Worm (Caenorhabditis elegans) whole organism, young adult: ENCODE data around the gene mif-4.
A peak's percentile ranks its signal among the peaks of the same experiment; 100 is the strongest.

Experiments used
- B0336.3 ChIP-seq: fragments of 200-800 bp; sonication (Bioruptor generic); IDR thresholded peaks from 2 replicates; pipeline ENCODE4 v1.3.6; 2022; ENCODE audit warnings: missing genetic modification characterization, missing compliant biosample characterization
- D2030.7 ChIP-seq: fragments of 200-800 bp; sonication (Bioruptor generic); IDR thresholded peaks from 2 replicates; pipeline ENCODE4 v1.3.6; 2022; ENCODE audit warnings: missing genetic modification reagents, missing genetic modification characterization, missing compliant biosample characterization
- F22D6.2 ChIP-seq: sonication (generic microtip); optimal IDR thresholded peaks from 2 replicates; lab custom pipeline; 2016; ENCODE audit warnings: mild to moderate bottlenecking, missing genetic modification characterization, missing compliant biosample characterization
- F23B12.7 ChIP-seq: sonication (generic microtip); optimal IDR thresholded peaks from 2 replicates; lab custom pipeline; 2017; ENCODE audit warnings: missing genetic modification characterization, mild to moderate bottlenecking, missing compliant biosample characterization, antibody characterized with exemption, moderate library complexity; ENCODE audit not compliant: insufficient read depth
- F37B4.10 ChIP-seq: fragments of 200-800 bp; sonication (Bioruptor generic); IDR thresholded peaks from 2 replicates; pipeline ENCODE4 v1.3.6; 2022; ENCODE audit warnings: missing genetic modification characterization, missing compliant biosample characterization
- F39B2.1 ChIP-seq: fragments of 200-800 bp; sonication (Bioruptor generic); IDR thresholded peaks from 2 replicates; pipeline ENCODE4 v1.3.6; 2022; ENCODE audit warnings: missing genetic modification reagents, missing genetic modification characterization, missing compliant biosample characterization
- F49E8.2 ChIP-seq: sonication (generic microtip); optimal IDR thresholded peaks from 3 replicates; lab custom pipeline; 2017; ENCODE audit warnings: missing genetic modification characterization, mild to moderate bottlenecking, missing compliant biosample characterization, antibody characterized with exemption, moderate library complexity; ENCODE audit not compliant: insufficient read depth
- F52B5.7 ChIP-seq: sonication (generic microtip); optimal IDR thresholded peaks from 2 replicates; lab custom pipeline; 2016; ENCODE audit warnings: mild to moderate bottlenecking, missing genetic modification characterization, missing compliant biosample characterization
- F57A8.1 ChIP-seq: fragments of 200-800 bp; sonication (Bioruptor generic); optimal IDR thresholded peaks from 2 replicates; lab custom pipeline; 2018; ENCODE audit warnings: mild to moderate bottlenecking, missing genetic modification characterization, moderate library complexity, missing compliant biosample characterization
- K12H6.12 ChIP-seq: fragments of 200-800 bp; sonication (Bioruptor generic); optimal IDR thresholded peaks from 2 replicates; lab custom pipeline; 2018; ENCODE audit warnings: mild to moderate bottlenecking, missing genetic modification characterization, missing compliant biosample characterization
- Y53F4B.3 ChIP-seq: fragments of 200-800 bp; sonication (Bioruptor generic); IDR thresholded peaks from 2 replicates; pipeline ENCODE4 v1.3.6; 2022; ENCODE audit warnings: missing genetic modification reagents, missing genetic modification characterization, missing compliant biosample characterization
- Y95B8A.8 ChIP-seq: fragments of 200-800 bp; sonication (Bioruptor generic); IDR thresholded peaks from 2 replicates; pipeline ENCODE4 v1.3.6; 2022; ENCODE audit warnings: missing genetic modification reagents, missing genetic modification characterization, missing compliant biosample characterization
- ZK185.1 ChIP-seq: sonication (generic microtip); optimal IDR thresholded peaks from 2 replicates; lab custom pipeline; 2016; ENCODE audit warnings: mild to moderate bottlenecking, missing genetic modification characterization, missing compliant biosample characterization; ENCODE audit not compliant: poor library complexity, severe bottlenecking
- atf-7 ChIP-seq: sonication (generic microtip); optimal IDR thresholded peaks from 2 replicates; lab custom pipeline; 2017; ENCODE audit warnings: mild to moderate bottlenecking, missing genetic modification characterization, missing compliant biosample characterization
- athp-1 ChIP-seq: sonication (generic microtip); optimal IDR thresholded peaks from 2 replicates; lab custom pipeline; 2017; ENCODE audit warnings: mild to moderate bottlenecking, missing genetic modification characterization, missing compliant biosample characterization
- ceh-91 ChIP-seq: fragments of 200-800 bp; sonication (Bioruptor generic); IDR thresholded peaks from 2 replicates; pipeline ENCODE4 v1.3.6; 2022; ENCODE audit warnings: missing genetic modification reagents, missing genetic modification characterization, missing compliant biosample characterization
- chd-7 ChIP-seq: sonication (generic microtip); optimal IDR thresholded peaks from 2 replicates; lab custom pipeline; 2016; ENCODE audit warnings: mild to moderate bottlenecking, missing genetic modification characterization, moderate library complexity, missing compliant biosample characterization
- die-1 ChIP-seq: sonication (generic microtip); optimal IDR thresholded peaks from 2 replicates; lab custom pipeline; 2016; ENCODE audit warnings: missing genotype, mild to moderate bottlenecking, missing genetic modification characterization, missing compliant biosample characterization
- dpl-1 ChIP-seq: fragments of 150-350 bp; optimal IDR thresholded peaks from 2 replicates; lab custom pipeline; 2014; ENCODE audit warnings: missing biosample characterization, missing genetic modification reagents, missing genetic modification characterization
- egrh-3 ChIP-seq: fragments of 200-800 bp; sonication (Bioruptor generic); IDR thresholded peaks from 2 replicates; pipeline ENCODE4 v1.3.6; 2022; ENCODE audit warnings: missing genetic modification reagents, missing genetic modification characterization, missing compliant biosample characterization
- hmg-1.2 ChIP-seq: fragments of 200-800 bp; sonication (Bioruptor generic); IDR thresholded peaks from 2 replicates; pipeline ENCODE4 v1.3.6; 2022; ENCODE audit warnings: missing genetic modification reagents, missing genetic modification characterization, missing compliant biosample characterization
- let-526 ChIP-seq: fragments of 200-800 bp; sonication (Bioruptor generic); IDR thresholded peaks from 2 replicates; pipeline ENCODE4 v1.3.6; 2022; ENCODE audit warnings: missing genetic modification reagents, missing genetic modification characterization, missing compliant biosample characterization
- let-607 ChIP-seq, 2 experiments: fragments of 200-800 bp in 1 of 2; sonication (Bioruptor generic) in 1 of 2; sonication (generic microtip) in 1 of 2; optimal IDR thresholded peaks; 2 replicates each; lab custom pipeline; 2016 to 2018; ENCODE audit warnings: mild to moderate bottlenecking in 2 of 2, missing compliant biosample characterization in 2 of 2, missing genetic modification characterization in 2 of 2, moderate library complexity in 2 of 2, missing genotype in 1 of 2
- lin-35 ChIP-seq, 3 experiments: fragments of 150-350 bp in 2 of 3; sonication (generic microtip) in 1 of 3; optimal IDR thresholded peaks; 2 replicates each; lab custom pipeline; 2014 to 2018; ENCODE audit warnings: missing biosample characterization in 3 of 3, missing genetic modification characterization in 3 of 3, missing genetic modification reagents in 3 of 3
- madf-10 ChIP-seq: sonication (generic microtip); optimal IDR thresholded peaks from 2 replicates; lab custom pipeline; 2016; ENCODE audit warnings: mild to moderate bottlenecking, missing genetic modification characterization, missing compliant biosample characterization
- madf-3 ChIP-seq: fragments of 200-800 bp; sonication (Bioruptor generic); IDR thresholded peaks from 2 replicates; pipeline ENCODE4 v1.3.6; 2022; ENCODE audit warnings: missing genetic modification reagents, missing genetic modification characterization, missing compliant biosample characterization
- mel-28 ChIP-seq: sonication (generic microtip); optimal IDR thresholded peaks from 2 replicates; lab custom pipeline; 2016; ENCODE audit warnings: borderline replicate concordance, mild to moderate bottlenecking, missing genetic modification characterization, missing compliant biosample characterization
- nfya-1 ChIP-seq: sonication (generic microtip); optimal IDR thresholded peaks from 2 replicates; lab custom pipeline; 2017; ENCODE audit warnings: antibody characterized with exemption, missing compliant biosample characterization, missing genetic modification characterization, borderline replicate concordance; ENCODE audit not compliant: insufficient read depth
- nfya-2 ChIP-seq: fragments of 200-800 bp; sonication (Bioruptor generic); IDR thresholded peaks from 2 replicates; pipeline ENCODE4 v1.3.6; 2022; ENCODE audit warnings: missing genetic modification reagents, missing genetic modification characterization, missing compliant biosample characterization
- nhr-120 ChIP-seq: fragments of 200-800 bp; sonication (Bioruptor generic); IDR thresholded peaks from 2 replicates; pipeline ENCODE4 v1.3.6; 2022; ENCODE audit warnings: missing genetic modification characterization, missing compliant biosample characterization
- nhr-80 ChIP-seq: sonication (generic microtip); optimal IDR thresholded peaks from 2 replicates; lab custom pipeline; 2016; ENCODE audit warnings: missing genetic modification characterization, missing compliant biosample characterization
- nhr-90 ChIP-seq: sonication (generic microtip); optimal IDR thresholded peaks from 2 replicates; lab custom pipeline; 2016; ENCODE audit warnings: missing genotype, mild to moderate bottlenecking, missing genetic modification characterization, missing compliant biosample characterization
- rcor-1 ChIP-seq: fragments of 200-800 bp; sonication (Bioruptor generic); IDR thresholded peaks from 2 replicates; pipeline ENCODE4 v1.3.6; 2022; ENCODE audit warnings: missing genetic modification reagents, missing genetic modification characterization, missing compliant biosample characterization
- rpc-1 ChIP-seq, 2 experiments: fragments of 150-350 bp in 1 of 2; sonication (generic microtip) in 1 of 2; optimal IDR thresholded peaks; 2 replicates each; lab custom pipeline; 2014 to 2018; ENCODE audit warnings: missing biosample characterization in 1 of 2, missing genetic modification characterization in 1 of 2, missing genetic modification reagents in 1 of 2, missing genotype in 1 of 2
- sdz-38 ChIP-seq: sonication (generic microtip); optimal IDR thresholded peaks from 2 replicates; lab custom pipeline; 2016; ENCODE audit warnings: missing genotype, missing genetic modification characterization, missing compliant biosample characterization
- snpc-1.3 ChIP-seq: sonication (generic microtip); optimal IDR thresholded peaks from 2 replicates; lab custom pipeline; 2017; ENCODE audit warnings: missing genetic modification characterization, mild to moderate bottlenecking, missing compliant biosample characterization, antibody characterized with exemption, moderate library complexity, missing genotype, missing genetic modification reagents; ENCODE audit not compliant: insufficient read depth
- snpc-3.4 ChIP-seq: sonication (generic microtip); optimal IDR thresholded peaks from 2 replicates; lab custom pipeline; 2017; ENCODE audit warnings: missing genetic modification characterization, mild to moderate bottlenecking, missing compliant biosample characterization, antibody characterized with exemption, moderate library complexity, missing genotype, missing genetic modification reagents
- sptf-2 ChIP-seq: fragments of 200-800 bp; sonication (Bioruptor generic); optimal IDR thresholded peaks from 2 replicates; lab custom pipeline; 2018; ENCODE audit warnings: mild to moderate bottlenecking, missing genetic modification characterization, missing compliant biosample characterization
- tbp1 ChIP-seq: fragments of 200-800 bp; sonication (Bioruptor generic); optimal IDR thresholded peaks from 2 replicates; lab custom pipeline; 2018; ENCODE audit warnings: mild to moderate bottlenecking, missing genetic modification characterization, missing compliant biosample characterization
- tbx-9 ChIP-seq: sonication (generic microtip); optimal IDR thresholded peaks from 2 replicates; lab custom pipeline; 2016; ENCODE audit warnings: borderline replicate concordance, missing genetic modification characterization, inconsistent platforms, missing compliant biosample characterization
- tlf-1 ChIP-seq: fragments of 200-800 bp; sonication (Bioruptor generic); optimal IDR thresholded peaks from 2 replicates; lab custom pipeline; 2018; ENCODE audit warnings: mild to moderate bottlenecking, missing genetic modification characterization, missing compliant biosample characterization
- zfh-2 ChIP-seq: fragments of 200-800 bp; sonication (Bioruptor generic); conservative IDR thresholded peaks from 2 replicates; pipeline ENCODE4 v1.3.6; 2022; ENCODE audit warnings: missing genetic modification reagents, missing genetic modification characterization, missing compliant biosample characterization
- ztf-22 ChIP-seq: fragments of 200-800 bp; sonication (Bioruptor generic); optimal IDR thresholded peaks from 2 replicates; lab custom pipeline; 2018; ENCODE audit warnings: mild to moderate bottlenecking, missing genetic modification characterization, moderate library complexity, missing compliant biosample characterization
- ztf-25 ChIP-seq: fragments of 200-800 bp; sonication (Bioruptor generic); IDR thresholded peaks from 2 replicates; pipeline ENCODE4 v1.3.6; 2022; ENCODE audit warnings: missing genetic modification reagents, missing genetic modification characterization, missing compliant biosample characterization
- ztf-6 ChIP-seq: fragments of 200-800 bp; sonication (Bioruptor generic); IDR thresholded peaks from 2 replicates; pipeline ENCODE4 v1.3.6; 2022; ENCODE audit warnings: missing genetic modification reagents, missing genetic modification characterization, missing compliant biosample characterization

The mif-4 gene

ce11 chrIV:6323654-6324224, 12.1 kb downstream of the mif-4 start, which contains the start of gene sqd-1 (continued):
- TF ChIP-seq nhr-120 (no peak), die-1 (tag; lab: Kevin White, UChicago) (peak; percentile 55), nhr-90 (tag; lab: Kevin White, UChicago) (peak; percentile 16), sptf-2 (GFP tag; lab: Kevin White, UChicago) (no peak), K12H6.12 (tag; lab: Kevin White, UChicago) (peak; percentile 91), hmg-1.2 (GFP tag; lab: Robert Waterston, UW) (peak; percentile 82), F49E8.2 (tag; lab: Kevin White, UChicago) (peak; percentile 78), rpc-1 (optimal IDR thresholded peaks at IDR 0.05; lab: Kevin White, UChicago) (peak; percentile 14), rpc-1 (tag; optimal IDR thresholded peaks at IDR 0.05; lab: Kevin White, UChicago) (no peak), Y53F4B.3 (GFP tag; lab: Robert Waterston, UW) (peak; percentile 81), F37B4.10 (GFP tag; lab: Robert Waterston, UW) (0 out of 2 replicates have a peak, but pooled peaks have one; percentile 71), tbp1 (GFP tag; lab: Kevin White, UChicago) (peak; percentile 75), chd-7 (tag; lab: Kevin White, UChicago) (peak; percentile 90)

- peak; percentile 65 for TF ChIP-seq atf-7 (tag; lab: Kevin White, UChicago)
- TF ChIP-seq tlf-1, result peak; percentile 69
- peak; percentile 58; the same call in 1 of the 2 replicates for TF ChIP-seq F39B2.1 (GFP tag; lab: Robert Waterston, UW)
- peak; percentile 5 for TF ChIP-seq snpc-3.4 (tag; lab: Kevin White, UChicago)
- TF ChIP-seq tbp1 (GFP tag; lab: Kevin White, UChicago), result peak; percentile 70
- TF ChIP-seq F57A8.1 (GFP tag; lab: Kevin White, UChicago), result no peak
- TF ChIP-seq let-526 (GFP tag; lab: Robert Waterston, UW), result no peak
- TF ChIP-seq lin-35 (GFP tag; optimal IDR thresholded peaks at IDR 0.05; lab: Kevin White, UChicago), result peak in 2 of 3 experiments; percentile 69 to 95
- TF ChIP-seq nfya-2 (GFP tag; lab: Robert Waterston, UW), result no peak
- TF ChIP-seq ceh-91 (GFP tag; lab: Robert Waterston, UW), result peak; percentile 64; the same call in 1 of the 2 replicates
- no peak for TF ChIP-seq ztf-22 (GFP tag; lab: Kevin White, UChicago)
- TF ChIP-seq ZK185.1, result peak; percentile 97
- TF ChIP-seq mel-28 (tag; lab: Kevin White, UChicago), result no peak
- TF ChIP-seq nhr-80, result no peak
- TF ChIP-seq let-607 (tag; optimal IDR thresholded peaks at IDR 0.05; lab: Kevin White, UChicago), result peak; percentile 23 to 80
- TF ChIP-seq ztf-6, result 0 out of 2 replicates have a peak, but pooled peaks have one; percentile 14
- peak; percentile 66 for TF ChIP-seq snpc-1.3
- TF ChIP-seq D2030.7 (GFP tag; lab: Robert Waterston, UW), result peak; percentile 63; the same call in 1 of the 2 replicates
- TF ChIP-seq F23B12.7 (tag; lab: Kevin White, UChicago), result peak; percentile 24
- peak; percentile 39 for TF ChIP-seq athp-1 (tag; lab: Kevin White, UChicago)
- TF ChIP-seq F52B5.7 (tag; lab: Kevin White, UChicago), result peak; percentile 61
- peak; percentile 72 for TF ChIP-seq madf-10
- TF ChIP-seq egrh-3 (GFP tag; lab: Robert Waterston, UW), result no peak
- TF ChIP-seq F22D6.2 (tag; lab: Kevin White, UChicago), result peak; percentile 40
- TF ChIP-seq madf-3 (GFP tag; lab: Robert Waterston, UW), result peak; percentile 82
- peak; percentile 78 for TF ChIP-seq ztf-25
- no peak for TF ChIP-seq Y95B8A.8 (GFP tag; lab: Robert Waterston, UW)
- TF ChIP-seq nfya-1 (tag; lab: Kevin White, UChicago), result no peak
- no peak for TF ChIP-seq zfh-2 (GFP tag; lab: Robert Waterston, UW)
- peak; percentile 83 for TF ChIP-seq rcor-1 (GFP tag; lab: Robert Waterston, UW)
- no peak for TF ChIP-seq tbx-9 (tag; lab: Kevin White, UChicago)
- TF ChIP-seq B0336.3 (GFP tag; lab: Robert Waterston, UW), result 0 out of 2 replicates have a peak, but pooled peaks have one; percentile 35
- peak; percentile 80 for TF ChIP-seq dpl-1
- no peak for TF ChIP-seq sdz-38 (tag; lab: Kevin White, UChicago)
Measured at ce11 chrIV:6321667-6322066, 14.1 kb downstream of the mif-4 start, which contains the start of gene Y73B6BL.29. Gene Y73B6BL.29 (plus strand): TSS chrIV:6321929.
